Worm (Caenorhabditis elegans): ENCODE data around the gene F58B3.6.

The F58B3.6 gene

DNA sequence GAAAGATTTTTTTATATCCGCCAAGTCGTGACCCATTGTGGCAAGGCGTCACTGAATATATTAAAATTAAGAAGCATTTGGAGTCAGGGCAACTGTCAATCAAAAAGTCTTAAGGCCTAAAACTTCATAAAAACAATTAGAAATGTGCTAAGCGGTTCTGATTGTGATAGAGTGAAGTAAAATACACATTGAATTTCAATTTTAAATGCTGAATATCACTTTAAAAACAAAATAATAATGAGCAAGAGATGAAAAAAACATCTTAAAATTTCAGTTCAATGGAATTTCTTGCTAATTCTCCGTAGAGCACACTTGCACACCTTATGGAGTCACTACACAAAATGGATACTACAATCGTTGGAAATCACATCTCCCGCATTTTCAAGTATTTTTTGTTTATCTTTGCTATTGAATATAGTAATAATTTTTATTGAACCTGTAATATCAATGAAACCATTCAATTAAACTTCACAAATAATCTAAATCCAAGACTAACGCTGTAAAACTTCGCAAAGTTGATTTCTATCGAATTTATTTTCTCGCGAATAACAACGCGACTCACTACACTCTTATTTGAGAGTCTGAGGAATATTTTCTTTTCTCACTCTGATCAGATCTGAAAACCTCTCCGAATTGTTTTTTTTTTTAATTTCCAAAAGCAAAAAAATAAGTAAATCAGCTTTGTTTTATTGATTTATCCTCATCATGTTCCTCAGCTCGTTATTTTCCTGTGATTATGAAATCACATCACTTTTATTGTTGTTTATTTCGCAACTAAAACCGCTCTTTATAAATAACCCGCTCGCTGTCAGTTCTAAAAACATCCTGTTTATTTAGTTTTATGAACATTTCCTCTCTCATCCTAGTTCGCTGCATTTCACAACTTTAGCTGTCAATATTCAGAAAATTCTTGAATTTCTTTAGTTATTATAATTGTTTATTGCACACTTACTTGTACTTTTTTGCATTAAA is 725 bp upstream of the F58B3.6 start, which contains the start of gene mars-1 (continued):
- TF ChIP-seq daf-19 (GFP tag; conservative IDR thresholded peaks at IDR 0.05): no peak
- TF ChIP-seq Y105C5A.15 (GFP tag; IDR thresholded peaks at IDR 0.05): no peak
- TF ChIP-seq Y48G9A.11 (GFP tag; IDR thresholded peaks at IDR 0.05): no peak
- no peak for TF ChIP-seq unc-39 (tag; optimal IDR thresholded peaks at IDR 0.05)
- no peak for TF ChIP-seq lin-15B (tag; optimal IDR thresholded peaks at IDR 0.05)
- no peak for TF ChIP-seq nhr-6 (tag; optimal IDR thresholded peaks at IDR 0.05)
- no peak for TF ChIP-seq R02D3.7 (tag; optimal IDR thresholded peaks at IDR 0.05)
- TF ChIP-seq mes-2 (tag; optimal IDR thresholded peaks at IDR 0.05; ENCODE audit: poor library complexity, severe bottlenecking): peak; percentile 82
- TF ChIP-seq ceh-62 (tag; optimal IDR thresholded peaks at IDR 0.05): no peak
- no peak for TF ChIP-seq ZK546.5 (tag; optimal IDR thresholded peaks at IDR 0.05)
- no peak for TF ChIP-seq fkh-10 (GFP tag; optimal IDR thresholded peaks at IDR 0.05)
- no peak for TF ChIP-seq ztf-11 (tag; optimal IDR thresholded peaks at IDR 0.05)
- TF ChIP-seq ztf-7 (tag; optimal IDR thresholded peaks at IDR 0.05): no peak
- no peak for TF ChIP-seq F44E2.7 (GFP tag; IDR thresholded peaks at IDR 0.05)
- TF ChIP-seq lin-29 (GFP tag; IDR thresholded peaks at IDR 0.05): no peak
- peak; percentile 64 for TF ChIP-seq hlh-11 (tag; optimal IDR thresholded peaks at IDR 0.05)
- no peak for TF ChIP-seq zag-1 (tag; optimal IDR thresholded peaks at IDR 0.05)
- TF ChIP-seq skn-1 (tag; optimal IDR thresholded peaks at IDR 0.05): no peak
- TF ChIP-seq daf-12 (tag; optimal IDR thresholded peaks at IDR 0.05): no peak
- no peak for TF ChIP-seq ceh-28 (tag; optimal IDR thresholded peaks at IDR 0.05)
- TF ChIP-seq unc-62 (GFP tag; optimal IDR thresholded peaks at IDR 0.05 in 1 of 2): peak in 1 of 2 experiments; percentile 51
- no peak for TF ChIP-seq unc-62 (tag; optimal IDR thresholded peaks at IDR 0.05)
- no peak for TF ChIP-seq gei-8 (GFP tag; optimal IDR thresholded peaks at IDR 0.05)
- TF ChIP-seq zfp-3 (GFP tag; conservative IDR thresholded peaks at IDR 0.05): no peak
- no peak for TF ChIP-seq F10B5.3 (tag; optimal IDR thresholded peaks at IDR 0.05)
- no peak for TF ChIP-seq egl-27 (tag; optimal IDR thresholded peaks at IDR 0.05)
- TF ChIP-seq madf-9 (GFP tag; conservative IDR thresholded peaks at IDR 0.05): no peak
- no peak for TF ChIP-seq lim-7 (GFP tag; IDR thresholded peaks at IDR 0.05)
- no peak for TF ChIP-seq egl-43 (GFP tag; IDR thresholded peaks at IDR 0.05)
- TF ChIP-seq snpc-4 (tag; optimal IDR thresholded peaks at IDR 0.05): no peak
- 0 out of 2 replicates have a peak, but pooled peaks have one; percentile 14 for TF ChIP-seq hmg-1.1 (GFP tag; IDR thresholded peaks at IDR 0.05)
- no peak for TF ChIP-seq Y75B8A.6 (GFP tag; IDR thresholded peaks at IDR 0.05)
- TF ChIP-seq Y5F2A.4 (GFP tag; optimal IDR thresholded peaks at IDR 0.05): no peak
- TF ChIP-seq lin-13 (GFP tag; optimal IDR thresholded peaks at IDR 0.05): peak; percentile 64
- TF ChIP-seq aha-1 (tag): no peak
- TF ChIP-seq hlh-30 (tag; optimal IDR thresholded peaks at IDR 0.05; ENCODE audit: insufficient read depth): peak; percentile 64
- TF ChIP-seq lin-1 (GFP tag; IDR thresholded peaks at IDR 0.05): no peak
- TF ChIP-seq nhr-11 (tag; optimal IDR thresholded peaks at IDR 0.05): peak; percentile 66
- TF ChIP-seq tra-1 (GFP tag; IDR thresholded peaks at IDR 0.05): no peak
- no peak for TF ChIP-seq F49E8.2 (tag; optimal IDR thresholded peaks at IDR 0.05; ENCODE audit: borderline replicate concordance)
- no peak for TF ChIP-seq tag-97 (GFP tag; IDR thresholded peaks at IDR 0.05)
- no peak for TF ChIP-seq zip-11 (GFP tag; IDR thresholded peaks at IDR 0.05)
- peak; percentile 62 for TF ChIP-seq dpl-1 (GFP tag; optimal IDR thresholded peaks at IDR 0.05)
- peak; percentile 45 for TF ChIP-seq dve-1 (tag; optimal IDR thresholded peaks at IDR 0.05; ENCODE audit: insufficient read depth)
- TF ChIP-seq mdl-1 (tag; optimal IDR thresholded peaks at IDR 0.05): peak in 1 of 2 experiments; percentile 15
- no peak for TF ChIP-seq arid-1 (GFP tag; conservative IDR thresholded peaks at IDR 0.05)
- TF ChIP-seq dmd-6 (GFP tag; IDR thresholded peaks at IDR 0.05): 0 out of 2 replicates have a peak, but pooled peaks have one; percentile 20
- no peak for TF ChIP-seq sdz-12 (GFP tag; optimal IDR thresholded peaks at IDR 0.05)
- no peak for TF ChIP-seq mxl-2 (GFP tag; conservative IDR thresholded peaks at IDR 0.05)
- peak; percentile 41 for TF ChIP-seq nhr-28 (tag; optimal IDR thresholded peaks at IDR 0.05)
